Worm (Caenorhabditis elegans) whole organism, late embryonic: ENCODE measurements around the gene tyr-2.

Experiments used
- C38D4.7 ChIP-seq: fragments of 200-800 bp; sonication (Bioruptor generic); optimal IDR thresholded peaks from 2 replicates; lab custom pipeline; 2018; ENCODE audit warnings: mild to moderate bottlenecking, missing genetic modification characterization, moderate library complexity, missing compliant biosample characterization
- K09A11.1 ChIP-seq: sonication (generic microtip); optimal IDR thresholded peaks from 2 replicates; lab custom pipeline; 2017; ENCODE audit warnings: antibody characterized with exemption, mild to moderate bottlenecking, missing genetic modification characterization, missing compliant biosample characterization; ENCODE audit not compliant: insufficient read depth
- ahr-1 ChIP-seq: sonication (generic microtip); optimal IDR thresholded peaks from 2 replicates; lab custom pipeline; 2016; ENCODE audit warnings: missing genetic modification characterization, missing compliant biosample characterization
- ama-1 ChIP-seq: fragments of 150-350 bp; optimal IDR thresholded peaks from 2 replicates; lab custom pipeline; 2014
- ceh-18 ChIP-seq: sonication (generic microtip); optimal IDR thresholded peaks from 2 replicates; lab custom pipeline; 2016; ENCODE audit warnings: missing genetic modification characterization, missing compliant biosample characterization
- ceh-2 ChIP-seq: sonication (generic microtip); optimal IDR thresholded peaks from 2 replicates; lab custom pipeline; 2016; ENCODE audit warnings: missing genotype, missing genetic modification characterization, missing compliant biosample characterization
- ceh-22 ChIP-seq: sonication (generic microtip); optimal IDR thresholded peaks from 2 replicates; lab custom pipeline; 2017; ENCODE audit warnings: missing biosample characterization, missing genetic modification characterization
- ceh-24 ChIP-seq: sonication (generic microtip); optimal IDR thresholded peaks from 2 replicates; lab custom pipeline; 2016; ENCODE audit warnings: mild to moderate bottlenecking, missing genetic modification characterization, missing compliant biosample characterization
- ceh-30 ChIP-seq: fragments of 150-350 bp; optimal IDR thresholded peaks from 2 replicates; lab custom pipeline; 2014; ENCODE audit warnings: missing biosample characterization, missing genetic modification characterization
- ceh-31 ChIP-seq: sonication (generic microtip); optimal IDR thresholded peaks from 2 replicates; lab custom pipeline; 2016; ENCODE audit warnings: missing genetic modification characterization, missing compliant biosample characterization
- che-1 ChIP-seq: sonication (generic microtip); optimal IDR thresholded peaks from 2 replicates; lab custom pipeline; 2016; ENCODE audit warnings: mild to moderate bottlenecking, missing genetic modification characterization, missing compliant biosample characterization
- dmd-4 ChIP-seq: sonication (generic microtip); optimal IDR thresholded peaks from 2 replicates; lab custom pipeline; 2016; ENCODE audit warnings: borderline replicate concordance, missing genetic modification characterization, missing compliant biosample characterization
- dve-1 ChIP-seq: sonication (generic microtip); optimal IDR thresholded peaks from 2 replicates; lab custom pipeline; 2017; ENCODE audit warnings: antibody characterized with exemption, mild to moderate bottlenecking, missing genetic modification characterization, missing compliant biosample characterization
- elt-2 ChIP-seq: sonication (generic microtip); optimal IDR thresholded peaks from 2 replicates; lab custom pipeline; 2016; ENCODE audit warnings: missing genetic modification reagents, missing genetic modification characterization, missing compliant biosample characterization
- ets-4 ChIP-seq: sonication (generic microtip); optimal IDR thresholded peaks from 2 replicates; lab custom pipeline; 2016; ENCODE audit warnings: missing genetic modification characterization, missing compliant biosample characterization
- eyg-1 ChIP-seq: sonication (generic microtip); optimal IDR thresholded peaks from 2 replicates; lab custom pipeline; 2016; ENCODE audit warnings: missing genotype, missing genetic modification characterization, missing compliant biosample characterization
- fkh-10 ChIP-seq: fragments of 150-350 bp; optimal IDR thresholded peaks from 2 replicates; lab custom pipeline; 2014; ENCODE audit warnings: missing biosample characterization, missing genetic modification reagents, missing genetic modification characterization
- fkh-6 ChIP-seq: sonication (generic microtip); optimal IDR thresholded peaks from 2 replicates; lab custom pipeline; 2016; ENCODE audit warnings: missing genetic modification characterization, missing compliant biosample characterization
- gmeb-2 ChIP-seq: sonication (generic microtip); optimal IDR thresholded peaks from 2 replicates; lab custom pipeline; 2016; ENCODE audit warnings: missing genetic modification characterization, inconsistent platforms, missing compliant biosample characterization
- lim-6 ChIP-seq: sonication (generic microtip); optimal IDR thresholded peaks from 2 replicates; lab custom pipeline; 2016; ENCODE audit warnings: missing genetic modification characterization, missing compliant biosample characterization
- lin-11 ChIP-seq: fragments of 200-800 bp; sonication (Bioruptor generic); optimal IDR thresholded peaks from 2 replicates; lab custom pipeline; 2018; ENCODE audit warnings: mild to moderate bottlenecking, missing genetic modification characterization, missing compliant biosample characterization
- madf-2 ChIP-seq: sonication (generic microtip); optimal IDR thresholded peaks from 2 replicates; lab custom pipeline; 2017; ENCODE audit warnings: missing genetic modification characterization, missing compliant biosample characterization
- npax-4 ChIP-seq: sonication (generic microtip); optimal IDR thresholded peaks from 2 replicates; lab custom pipeline; 2016; ENCODE audit warnings: missing genetic modification characterization, missing compliant biosample characterization
- odd-2 ChIP-seq: sonication (generic microtip); optimal IDR thresholded peaks from 2 replicates; lab custom pipeline; 2017; ENCODE audit warnings: antibody characterized with exemption, mild to moderate bottlenecking, missing genetic modification characterization, missing compliant biosample characterization
- pat-9 ChIP-seq: fragments of 200-800 bp; sonication (Bioruptor generic); optimal IDR thresholded peaks from 2 replicates; lab custom pipeline; 2018; ENCODE audit warnings: mild to moderate bottlenecking, missing genetic modification characterization, moderate library complexity, missing compliant biosample characterization
- pha-4 ChIP-seq: fragments of 150-350 bp; optimal IDR thresholded peaks from 2 replicates; lab custom pipeline; 2018; ENCODE audit warnings: missing biosample characterization, missing genetic modification reagents, missing genetic modification characterization
- pqm-1 ChIP-seq: sonication (generic microtip); optimal IDR thresholded peaks from 2 replicates; lab custom pipeline; 2016; ENCODE audit warnings: missing genetic modification characterization, missing compliant biosample characterization
- pros-1 ChIP-seq: fragments of 150-350 bp; optimal IDR thresholded peaks from 2 replicates; lab custom pipeline; 2014; ENCODE audit warnings: missing biosample characterization, missing genetic modification reagents, missing genetic modification characterization
- sdc-2 ChIP-seq: sonication (generic microtip); optimal IDR thresholded peaks from 2 replicates; lab custom pipeline; 2016; ENCODE audit warnings: missing genotype, missing genetic modification characterization, missing compliant biosample characterization
- syd-9 ChIP-seq: sonication (generic microtip); optimal IDR thresholded peaks from 2 replicates; lab custom pipeline; 2016; ENCODE audit warnings: mild to moderate bottlenecking, missing genetic modification characterization, moderate library complexity, missing compliant biosample characterization
- tbx-7 ChIP-seq: sonication (generic microtip); optimal IDR thresholded peaks from 2 replicates; lab custom pipeline; 2016; ENCODE audit warnings: missing genotype, missing genetic modification characterization, missing compliant biosample characterization
- ttx-3 ChIP-seq: sonication (generic microtip); optimal IDR thresholded peaks from 2 replicates; lab custom pipeline; 2016; ENCODE audit warnings: missing genetic modification reagents, missing genetic modification characterization, missing compliant biosample characterization
- unc-42 ChIP-seq: sonication (generic microtip); optimal IDR thresholded peaks from 2 replicates; lab custom pipeline; 2016; ENCODE audit warnings: missing genotype, missing genetic modification characterization, missing compliant biosample characterization
- unc-86 ChIP-seq: sonication (generic microtip); optimal IDR thresholded peaks from 2 replicates; lab custom pipeline; 2016; ENCODE audit warnings: missing genetic modification characterization, missing compliant biosample characterization

The tyr-2 gene

ce11 chrIII:13732665-13733064 lies 11.4 kb upstream of the tyr-2 start:
- TF ChIP-seq tbx-7 (tag; lab: Kevin White, UChicago) (no peak), ceh-22 (tag; lab: Kevin White, UChicago) (no peak), lim-6 (tag; lab: Kevin White, UChicago) (no peak), pha-4 (tag; lab: Kevin White, UChicago) (no peak), fkh-10 (GFP tag; lab: Kevin White, UChicago) (no peak), ama-1 (lab: Kevin White, UChicago) (no peak), syd-9 (tag; lab: Kevin White, UChicago) (no peak), ceh-31 (tag; lab: Kevin White, UChicago) (no peak), C38D4.7 (GFP tag; lab: Kevin White, UChicago) (no peak), gmeb-2 (tag; lab: Kevin White, UChicago) (no peak), ttx-3 (tag; lab: Kevin White, UChicago) (no peak), dve-1 (no peak), che-1 (tag; lab: Kevin White, UChicago) (no peak), dmd-4 (tag; lab: Kevin White, UChicago) (no peak), pat-9 (tag; lab: Kevin White, UChicago) (no peak), ets-4 (no peak), eyg-1 (no peak), npax-4 (tag; lab: Kevin White, UChicago) (no peak)

ce11 chrIII:13733833-13734232 lies 10.2 kb upstream of the tyr-2 start:
- TF ChIP-seq elt-2 (tag; lab: Kevin White, UChicago) (peak; percentile 79), unc-42 (tag; lab: Kevin White, UChicago) (no peak), ahr-1 (tag; lab: Kevin White, UChicago) (no peak), fkh-6 (tag; lab: Kevin White, UChicago) (no peak)

- TF ChIP-seq ceh-2 (tag; lab: Kevin White, UChicago) (no peak), K09A11.1 (tag; lab: Kevin White, UChicago) (no peak), pros-1 (tag; lab: Kevin White, UChicago) (no peak)
- TF ChIP-seq, all 69 proteins: peak for 0
Measured at ce11 chrIII:13735008-13735407, 9.0 kb upstream of the tyr-2 start, which contains the start of gene W06F12.3. Gene W06F12.3, plus strand, starts transcription at chrIII:13735030.

ce11 chrIII:13741410-13741809 lies 2.6 kb upstream of the tyr-2 start:
- TF ChIP-seq pros-1 (tag; lab: Kevin White, UChicago): no peak
- no peak for TF ChIP-seq ceh-24
- TF ChIP-seq pqm-1: no peak
- TF ChIP-seq madf-2 (tag; lab: Kevin White, UChicago): no peak

ce11 chrIII:13742028-13742427 lies 2.0 kb upstream of the tyr-2 start:
- no peak for TF ChIP-seq unc-86 (tag; lab: Kevin White, UChicago)
- no peak for TF ChIP-seq sdc-2 (tag; lab: Kevin White, UChicago)
- no peak for TF ChIP-seq C38D4.7 (GFP tag; lab: Kevin White, UChicago)
- TF ChIP-seq K09A11.1 (tag; lab: Kevin White, UChicago): no peak
- TF ChIP-seq ceh-18: no peak
- no peak for TF ChIP-seq lin-11 (tag; lab: Kevin White, UChicago)
- TF ChIP-seq ceh-30 (tag; lab: Kevin White, UChicago): no peak
- no peak for TF ChIP-seq pha-4 (tag; lab: Kevin White, UChicago)
- TF ChIP-seq ceh-31 (tag; lab: Kevin White, UChicago): no peak
- no peak for TF ChIP-seq odd-2 (tag; lab: Kevin White, UChicago)
